ENCODE assay signal across 3 fruit fly cellular contexts in the genomic region with DNA sequence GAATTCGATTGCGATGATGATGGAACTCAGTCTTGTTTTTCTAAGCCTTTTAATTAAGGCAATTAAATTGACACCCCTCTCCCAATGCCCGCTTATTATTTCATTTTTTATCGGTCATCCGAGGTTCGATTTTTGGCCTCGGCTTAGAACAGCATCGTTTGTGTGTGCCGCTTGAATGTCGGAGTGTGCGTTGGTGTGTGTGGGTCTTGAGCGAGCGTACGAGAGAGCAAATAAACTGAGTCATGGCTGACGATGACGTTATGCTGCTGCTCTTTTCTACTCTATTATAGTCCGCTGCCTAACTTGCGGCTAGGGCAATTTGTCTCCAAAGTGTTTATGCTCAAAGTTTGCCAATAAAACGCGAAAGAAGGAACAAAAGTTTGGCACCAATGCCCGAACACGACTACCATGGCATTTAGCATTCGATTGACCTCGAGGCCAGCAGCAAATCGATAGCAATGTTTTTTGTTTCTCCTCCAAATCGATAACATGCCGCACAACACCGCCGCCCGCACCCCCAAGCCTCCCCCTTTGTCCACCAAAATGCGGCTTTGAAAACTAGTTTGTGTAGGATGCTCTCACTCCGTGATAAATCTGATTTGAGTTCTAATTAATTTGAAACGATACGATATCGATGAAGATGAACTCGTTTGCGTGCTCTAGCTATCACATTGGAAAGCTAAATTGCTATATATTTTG.
TF ChIP-seq lines count a peak whose summit lies in the region.

No protein-coding gene starts in this region.

- no peak for TF ChIP-seq CTCF in whole organism, embryonic (GFP tag; optimal IDR thresholded peaks at IDR 0.05; lab: Kevin White, UChicago)

TF ChIP-seq in whole organism, embryonic, 481 proteins besides CTCF, POLR2A, EP300 and RAD21 (continues in another document):
- TF ChIP-seq onecut (GFP tag; IDR thresholded peaks at IDR 0.05; lab: Robert Waterston, UW), result peak; percentile 78
- TF ChIP-seq CG18476 (GFP tag; optimal IDR thresholded peaks at IDR 0.05; lab: Kevin White, UChicago), result no peak
- TF ChIP-seq CG17385 (GFP tag; optimal IDR thresholded peaks at IDR 0.05; lab: Kevin White, UChicago), result no peak
- TF ChIP-seq HLH4C (GFP tag; IDR thresholded peaks at IDR 0.05; lab: Robert Waterston, UW; ENCODE audit: partially characterized antibody), result peak; percentile 39; the same call in 2 of the 3 replicates
- peak; percentile 54 for TF ChIP-seq cg (GFP tag; optimal IDR thresholded peaks at IDR 0.05; lab: Kevin White, UChicago)
- 0 out of 3 replicates have a peak, but pooled peaks have one; percentile 4 for TF ChIP-seq CG17361 (GFP tag; IDR thresholded peaks at IDR 0.05; lab: Robert Waterston, UW)
- peak; percentile 83 for TF ChIP-seq crol (GFP tag; IDR thresholded peaks at IDR 0.05; lab: Robert Waterston, UW)
- no peak for TF ChIP-seq MTF-1 (GFP tag; optimal IDR thresholded peaks at IDR 0.05; lab: Kevin White, UChicago; ENCODE audit: borderline replicate concordance)
- no peak for TF ChIP-seq CG11560 (tag; IDR thresholded peaks at IDR 0.05; lab: Robert Waterston, UW)
- TF ChIP-seq shn (GFP tag; optimal IDR thresholded peaks at IDR 0.05; lab: Kevin White, UChicago), result no peak
- TF ChIP-seq CG10147 (GFP tag; optimal IDR thresholded peaks at IDR 0.05; lab: Kevin White, UChicago), result no peak
- no peak for TF ChIP-seq gce (GFP tag; IDR thresholded peaks at IDR 0.05; lab: Robert Waterston, UW)
- TF ChIP-seq CG4424 (GFP tag; optimal IDR thresholded peaks at IDR 0.05; lab: Kevin White, UChicago), result no peak
- TF ChIP-seq Trl (optimal IDR thresholded peaks at IDR 0.05; lab: Kevin White, UChicago), result peak; percentile 8 to 52
- no peak for TF ChIP-seq Trl (GFP tag; optimal IDR thresholded peaks at IDR 0.05; lab: Kevin White, UChicago)
- no peak for TF ChIP-seq ERR (GFP tag; optimal IDR thresholded peaks at IDR 0.05; lab: Kevin White, UChicago)
- no peak for TF ChIP-seq Poxn (GFP tag; IDR thresholded peaks at IDR 0.05; lab: Robert Waterston, UW)
- TF ChIP-seq chinmo (GFP tag; IDR thresholded peaks at IDR 0.05; lab: Robert Waterston, UW; ENCODE audit: partially characterized antibody), result 0 out of 4 replicates have a peak, but pooled peaks have one; percentile 60
- no peak for TF ChIP-seq dmrt11E (tag; optimal IDR thresholded peaks at IDR 0.05; lab: Kevin White, UChicago)
- TF ChIP-seq Hr3 (GFP tag; optimal IDR thresholded peaks at IDR 0.05; lab: Kevin White, UChicago), result no peak
- TF ChIP-seq CG9932 (GFP tag; IDR thresholded peaks at IDR 0.05; lab: Robert Waterston, UW), result 0 out of 2 replicates have a peak, but pooled peaks have one; percentile 10
- no peak for TF ChIP-seq slou (GFP tag; optimal IDR thresholded peaks at IDR 0.05; lab: Kevin White, UChicago)
- TF ChIP-seq dati (GFP tag; IDR thresholded peaks at IDR 0.05; lab: Robert Waterston, UW), result no peak
- peak; percentile 5 for TF ChIP-seq gcm (GFP tag; optimal IDR thresholded peaks at IDR 0.05; lab: Kevin White, UChicago)
- TF ChIP-seq CG32532 (GFP tag; IDR thresholded peaks at IDR 0.05; lab: Robert Waterston, UW), result no peak
- TF ChIP-seq kay (GFP tag; optimal IDR thresholded peaks at IDR 0.05; lab: Kevin White, UChicago), result peak; percentile 15

TF ChIP-seq in whole organism, prepupa, 60 proteins besides CTCF, POLR2A, EP300 and RAD21:
- TF ChIP-seq svp (GFP tag; lab: Kevin White, UChicago) (peak; percentile 36), CG6163 (GFP tag; IDR thresholded peaks at IDR 0.05; lab: Robert Waterston, UW) (no peak), CG31627 (GFP tag; optimal IDR thresholded peaks at IDR 0.05; lab: Kevin White, UChicago) (no peak), Blimp-1 (GFP tag; optimal IDR thresholded peaks at IDR 0.05; lab: Kevin White, UChicago) (no peak)

TF ChIP-seq in whole organism, pupa, 21 proteins besides CTCF, POLR2A, EP300 and RAD21:
- TF ChIP-seq CG15710 (tag; optimal IDR thresholded peaks at IDR 0.05; lab: Kevin White, UChicago) (no peak), CG4496 (GFP tag; IDR thresholded peaks at IDR 0.05; lab: Robert Waterston, UW) (0 out of 3 replicates have a peak, but pooled peaks have one; percentile 44), gl (tag; optimal IDR thresholded peaks at IDR 0.05; lab: Kevin White, UChicago) (no peak), fd96Ca (GFP tag; IDR thresholded peaks at IDR 0.05; lab: Robert Waterston, UW) (no peak), CG10348 (GFP tag; IDR thresholded peaks at IDR 0.05; lab: Robert Waterston, UW) (no peak)
